Worm (Caenorhabditis elegans): ENCODE results near the gene K08E5.1.

DNA sequence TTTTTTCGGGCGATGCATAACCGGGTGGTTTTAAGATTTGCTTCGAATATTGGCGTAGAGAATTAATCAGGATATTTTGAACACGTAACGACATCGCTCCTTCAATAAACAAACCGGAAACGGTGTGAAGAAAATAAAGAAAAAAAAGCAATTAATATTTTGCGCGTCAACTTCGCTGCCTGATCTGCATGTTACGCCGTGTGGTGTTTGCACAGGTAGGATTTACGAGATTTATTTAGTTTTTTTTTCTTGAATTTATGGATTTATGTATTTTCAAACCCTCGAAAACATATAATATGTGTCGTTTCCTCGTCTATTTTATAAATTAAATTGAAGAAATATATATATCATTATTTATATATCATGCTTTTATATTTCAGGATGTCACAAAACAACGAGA lies 31.9 kb downstream of the K08E5.1 start, which contains the start of the genes ZK1128.1 and mett-10:
- TF ChIP-seq ceh-45 (GFP tag; IDR thresholded peaks at IDR 0.05) (no peak), Y22D7AL.16 (tag; optimal IDR thresholded peaks at IDR 0.05) (no peak), ama-1 (optimal IDR thresholded peaks at IDR 0.05) (no peak), rnt-1 (tag; optimal IDR thresholded peaks at IDR 0.05) (no peak), F13H6.1 (tag; optimal IDR thresholded peaks at IDR 0.05) (no peak)
